Fruit fly (Drosophila melanogaster): ENCODE results near the gene MCU.
A peak's percentile ranks its signal among the peaks of the same experiment; 100 is the strongest.

MCU gene

dm6 chr3L:6530429-6530828, 20.1 kb upstream of the MCU start, which contains the start of gene betaTub65B:
Gene betaTub65B, plus strand, starts transcription at chr3L:6530729.
- TF ChIP-seq CG5204 (GFP tag; optimal IDR thresholded peaks at IDR 0.05) (no peak), CG11617 (GFP tag; optimal IDR thresholded peaks at IDR 0.05) (no peak), toe (GFP tag; optimal IDR thresholded peaks at IDR 0.05) (no peak), CG7045 (GFP tag; optimal IDR thresholded peaks at IDR 0.05) (no peak), tj (GFP tag; optimal IDR thresholded peaks at IDR 0.05) (no peak), CG14711 (tag; optimal IDR thresholded peaks at IDR 0.05) (no peak)

dm6 chr3L:6550978-6551339, 421 bp downstream of the MCU start:
- TF ChIP-seq Crg-1 (GFP tag; optimal IDR thresholded peaks at IDR 0.05) (no peak), kay (GFP tag; ENCODE audit: borderline replicate concordance) (no peak), pad (GFP tag; optimal IDR thresholded peaks at IDR 0.05) (peak; percentile 72)

dm6 chr3L:6551816-6552371, 1.4 kb downstream of the MCU start:
- TF ChIP-seq ovo (GFP tag; optimal IDR thresholded peaks at IDR 0.05) (no peak), bab1 (GFP tag; optimal IDR thresholded peaks at IDR 0.05) (no peak), Mnt (GFP tag; optimal IDR thresholded peaks at IDR 0.05) (no peak), CG1620 (GFP tag; optimal IDR thresholded peaks at IDR 0.05) (no peak), Clk (GFP tag; optimal IDR thresholded peaks at IDR 0.05) (no peak), CG12768 (GFP tag; optimal IDR thresholded peaks at IDR 0.05) (no peak), pad (GFP tag; optimal IDR thresholded peaks at IDR 0.05) (no peak), cic (GFP tag; optimal IDR thresholded peaks at IDR 0.05) (no peak), Hr96 (GFP tag; optimal IDR thresholded peaks at IDR 0.05) (no peak), CG14711 (tag; optimal IDR thresholded peaks at IDR 0.05) (no peak), CG11617 (GFP tag; optimal IDR thresholded peaks at IDR 0.05) (no peak), toe (GFP tag; optimal IDR thresholded peaks at IDR 0.05) (no peak)

- TF ChIP-seq Hr96 (GFP tag; optimal IDR thresholded peaks at IDR 0.05) (no peak), kay (GFP tag; ENCODE audit: borderline replicate concordance) (no peak), ovo (GFP tag; optimal IDR thresholded peaks at IDR 0.05) (no peak), CG14711 (tag; optimal IDR thresholded peaks at IDR 0.05) (no peak), tj (GFP tag; optimal IDR thresholded peaks at IDR 0.05) (no peak), CG7101 (tag; optimal IDR thresholded peaks at IDR 0.05) (no peak), CG7045 (GFP tag; optimal IDR thresholded peaks at IDR 0.05) (no peak), CG5204 (GFP tag; optimal IDR thresholded peaks at IDR 0.05) (no peak), cnc (optimal IDR thresholded peaks at IDR 0.05) (no peak), CG11617 (GFP tag; optimal IDR thresholded peaks at IDR 0.05) (no peak), Crg-1 (GFP tag; optimal IDR thresholded peaks at IDR 0.05) (no peak), pad (GFP tag; optimal IDR thresholded peaks at IDR 0.05) (no peak), Clk (GFP tag; optimal IDR thresholded peaks at IDR 0.05) (no peak), toe (GFP tag; optimal IDR thresholded peaks at IDR 0.05) (no peak), bab1 (GFP tag; optimal IDR thresholded peaks at IDR 0.05) (no peak), Mnt (GFP tag; optimal IDR thresholded peaks at IDR 0.05) (no peak)
Measured at dm6 chr3L:6552420-6552819, 1.9 kb downstream of the MCU start.

- peak; percentile 87 for TF ChIP-seq ovo (GFP tag; optimal IDR thresholded peaks at IDR 0.05)
- TF ChIP-seq CG14711 (tag; optimal IDR thresholded peaks at IDR 0.05), result peak; percentile 92
- peak; percentile 81 for TF ChIP-seq Hr96 (GFP tag; optimal IDR thresholded peaks at IDR 0.05)
- TF ChIP-seq CG11617 (GFP tag; optimal IDR thresholded peaks at IDR 0.05), result peak; percentile 93
- TF ChIP-seq Crg-1 (GFP tag; optimal IDR thresholded peaks at IDR 0.05), result peak; percentile 72
- TF ChIP-seq pad (GFP tag; optimal IDR thresholded peaks at IDR 0.05), result peak; percentile 76
- peak; percentile 95 for TF ChIP-seq CG7045 (GFP tag; optimal IDR thresholded peaks at IDR 0.05)
- TF ChIP-seq toe (GFP tag; optimal IDR thresholded peaks at IDR 0.05), result peak; percentile 90
- peak; percentile 95 for TF ChIP-seq tj (GFP tag; optimal IDR thresholded peaks at IDR 0.05)
- TF ChIP-seq Clk (GFP tag; optimal IDR thresholded peaks at IDR 0.05), result peak; percentile 82
- TF ChIP-seq CG1620 (GFP tag; optimal IDR thresholded peaks at IDR 0.05), result peak; percentile 80
- TF ChIP-seq cnc (optimal IDR thresholded peaks at IDR 0.05), result no peak
- peak; percentile 92 for TF ChIP-seq bab1 (GFP tag; optimal IDR thresholded peaks at IDR 0.05)
- peak; percentile 83 for TF ChIP-seq Mnt (GFP tag; optimal IDR thresholded peaks at IDR 0.05)
- TF ChIP-seq CG5204 (GFP tag; optimal IDR thresholded peaks at IDR 0.05), result peak; percentile 91
- peak; percentile 91 for TF ChIP-seq CG12768 (GFP tag; optimal IDR thresholded peaks at IDR 0.05)
- peak; percentile 96 for TF ChIP-seq CG7101 (tag; optimal IDR thresholded peaks at IDR 0.05)
- peak; percentile 99 for TF ChIP-seq kay (GFP tag; ENCODE audit: borderline replicate concordance)
- TF ChIP-seq CG33017 (tag; optimal IDR thresholded peaks at IDR 0.05), result peak; percentile 95
- peak; percentile 92 for TF ChIP-seq cic (GFP tag; optimal IDR thresholded peaks at IDR 0.05)
Measured at dm6 chr3L:6552968-6553402, 2.4 kb downstream of the MCU start.

- TF ChIP-seq cnc (optimal IDR thresholded peaks at IDR 0.05) (no peak), toe (GFP tag; optimal IDR thresholded peaks at IDR 0.05) (no peak), kay (GFP tag; ENCODE audit: borderline replicate concordance) (peak; percentile 71), CG11617 (GFP tag; optimal IDR thresholded peaks at IDR 0.05) (no peak), Crg-1 (GFP tag; optimal IDR thresholded peaks at IDR 0.05) (no peak)
Measured at dm6 chr3L:6554056-6554739, 3.7 kb downstream of the MCU start.

- TF ChIP-seq CG11617 (GFP tag; optimal IDR thresholded peaks at IDR 0.05) (no peak), cic (GFP tag; optimal IDR thresholded peaks at IDR 0.05) (no peak), cnc (optimal IDR thresholded peaks at IDR 0.05) (no peak), CG7045 (GFP tag; optimal IDR thresholded peaks at IDR 0.05) (no peak), CG5204 (GFP tag; optimal IDR thresholded peaks at IDR 0.05) (no peak), CG33017 (tag; optimal IDR thresholded peaks at IDR 0.05) (no peak), CG12768 (GFP tag; optimal IDR thresholded peaks at IDR 0.05) (no peak), ovo (GFP tag; optimal IDR thresholded peaks at IDR 0.05) (no peak), pad (GFP tag; optimal IDR thresholded peaks at IDR 0.05) (no peak), CG7101 (tag; optimal IDR thresholded peaks at IDR 0.05) (no peak), bab1 (GFP tag; optimal IDR thresholded peaks at IDR 0.05) (no peak), Mnt (GFP tag; optimal IDR thresholded peaks at IDR 0.05) (no peak), tj (GFP tag; optimal IDR thresholded peaks at IDR 0.05) (no peak), kay (GFP tag; ENCODE audit: borderline replicate concordance) (no peak)
Measured at dm6 chr3L:6556221-6556620, 5.7 kb downstream of the MCU start.
